Worm (Caenorhabditis elegans) whole organism, L1 larva: ENCODE measurements around the gene Y45G5AL.1.

Experiments used
- aly-2 ChIP-seq: fragments of 150-350 bp; optimal IDR thresholded peaks from 2 replicates; lab custom pipeline; 2014; ENCODE audit warnings: missing biosample characterization, missing genetic modification characterization
- ama-1 ChIP-seq: fragments of 150-350 bp; optimal IDR thresholded peaks from 2 replicates; lab custom pipeline; 2014
- ces-1 ChIP-seq: fragments of 150-350 bp; optimal IDR thresholded peaks from 2 replicates; lab custom pipeline; 2014; ENCODE audit warnings: missing biosample characterization, missing genetic modification reagents, missing genetic modification characterization
- egl-27 ChIP-seq, 2 experiments: fragments of 150-350 bp in 1 of 2; sonication (generic microtip); optimal IDR thresholded peaks; 3 replicates each; lab custom pipeline; 2017 to 2018; ENCODE audit warnings: missing biosample characterization in 2 of 2, missing genetic modification characterization in 2 of 2, missing genetic modification reagents in 2 of 2
- elt-3 ChIP-seq, 6 experiments: fragments of 150-350 bp in 1 of 6; sonication (generic microtip); optimal IDR thresholded peaks; 2 replicates each; lab custom pipeline; 2017 to 2018; ENCODE audit warnings: missing biosample characterization in 6 of 6, missing genetic modification characterization in 6 of 6, inconsistent platforms in 1 of 6
- fkh-10 ChIP-seq: sonication (generic microtip); optimal IDR thresholded peaks from 2 replicates; lab custom pipeline; 2017; ENCODE audit warnings: missing biosample characterization, missing genetic modification reagents, missing genetic modification characterization
- isw-1 ChIP-seq: fragments of 200-800 bp; sonication (Bioruptor generic); IDR thresholded peaks from 2 replicates; pipeline ENCODE4 v1.3.6; 2022; ENCODE audit warnings: missing genetic modification characterization, missing compliant biosample characterization
- jun-1 ChIP-seq: fragments of 150-350 bp; optimal IDR thresholded peaks from 2 replicates; lab custom pipeline; 2014; ENCODE audit warnings: missing biosample characterization, missing genetic modification reagents, missing genetic modification characterization
- lin-15B ChIP-seq: fragments of 150-350 bp; sonication (generic microtip); optimal IDR thresholded peaks from 3 replicates; lab custom pipeline; 2014; ENCODE audit warnings: missing biosample characterization, missing genetic modification characterization
- nhr-11 ChIP-seq: fragments of 150-350 bp; optimal IDR thresholded peaks from 2 replicates; lab custom pipeline; 2014; ENCODE audit warnings: missing biosample characterization, missing genetic modification characterization
- nhr-71 ChIP-seq: sonication (generic microtip); optimal IDR thresholded peaks from 2 replicates; lab custom pipeline; 2016; ENCODE audit warnings: mild to moderate bottlenecking, missing genetic modification characterization, moderate library complexity, missing compliant biosample characterization
- unc-130 ChIP-seq: fragments of 150-350 bp; optimal IDR thresholded peaks from 2 replicates; lab custom pipeline; 2017; ENCODE audit warnings: missing biosample characterization, missing genetic modification characterization, inconsistent platforms
- unc-98 ChIP-seq: fragments of 200-800 bp; sonication (Bioruptor generic); IDR thresholded peaks from 2 replicates; pipeline ENCODE4 v1.3.6; 2022; ENCODE audit warnings: missing genetic modification characterization, missing compliant biosample characterization
- zag-1 ChIP-seq: fragments of 150-350 bp; optimal IDR thresholded peaks from 2 replicates; lab custom pipeline; 2014; ENCODE audit warnings: missing biosample characterization, missing genetic modification characterization

DNA sequence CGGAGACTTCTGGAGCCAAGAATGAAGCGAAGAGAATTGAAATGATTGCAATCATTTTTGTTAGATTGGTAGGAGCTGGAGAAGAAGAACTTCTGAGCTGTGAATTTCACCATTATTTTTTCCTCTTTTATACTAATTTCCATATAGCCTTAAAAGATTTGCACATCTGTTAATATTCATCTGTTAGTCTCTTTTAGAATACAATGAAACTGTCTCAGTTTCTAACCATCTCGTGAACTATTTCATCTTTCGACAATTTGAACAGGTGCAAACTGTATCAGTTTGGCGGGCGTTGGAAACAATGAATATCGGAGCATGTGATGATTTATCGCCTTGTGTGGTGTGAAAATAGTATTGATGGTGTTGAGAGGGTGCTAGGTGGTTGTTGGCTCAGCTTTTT lies 21.9 kb upstream of the Y45G5AL.1 start, which contains the start of gene phat-5:
- TF ChIP-seq elt-3 (tag; optimal IDR thresholded peaks at IDR 0.05; lab: Kevin White, UChicago) (no peak), aly-2 (tag; lab: Kevin White, UChicago) (no peak), nhr-71 (tag; lab: Kevin White, UChicago) (no peak), unc-130 (tag; lab: Kevin White, UChicago) (no peak), fkh-10 (no peak), unc-98 (GFP tag; lab: Robert Waterston, UW) (no peak), ama-1 (no peak), lin-15B (tag; lab: Kevin White, UChicago) (no peak), jun-1 (tag; lab: Kevin White, UChicago) (no peak), zag-1 (tag; lab: Kevin White, UChicago) (no peak), isw-1 (GFP tag; lab: Robert Waterston, UW) (no peak), nhr-11 (tag; lab: Kevin White, UChicago) (no peak), ces-1 (GFP tag; lab: Kevin White, UChicago) (no peak), egl-27 (tag; optimal IDR thresholded peaks at IDR 0.05; lab: Kevin White, UChicago) (no peak)
